Worm (Caenorhabditis elegans) whole organism, late embryonic: ENCODE data around the gene F20B10.3.

Experiments used
- C08G9.2 ChIP-seq: sonication (generic microtip); optimal IDR thresholded peaks from 2 replicates; lab custom pipeline; 2016; ENCODE audit warnings: mild to moderate bottlenecking, missing genetic modification characterization, moderate library complexity, missing compliant biosample characterization
- T23F11.4 ChIP-seq: fragments of 200-800 bp; sonication (Bioruptor generic); optimal IDR thresholded peaks from 2 replicates; lab custom pipeline; 2018; ENCODE audit warnings: mild to moderate bottlenecking, missing genetic modification characterization, missing compliant biosample characterization
- Y22D7AL.16 ChIP-seq: sonication (generic microtip); optimal IDR thresholded peaks from 2 replicates; lab custom pipeline; 2016; ENCODE audit warnings: missing genetic modification characterization, missing compliant biosample characterization
- ceh-18 ChIP-seq: sonication (generic microtip); optimal IDR thresholded peaks from 2 replicates; lab custom pipeline; 2016; ENCODE audit warnings: missing genetic modification characterization, missing compliant biosample characterization
- ceh-2 ChIP-seq: sonication (generic microtip); optimal IDR thresholded peaks from 2 replicates; lab custom pipeline; 2016; ENCODE audit warnings: missing genotype, missing genetic modification characterization, missing compliant biosample characterization
- ceh-22 ChIP-seq: sonication (generic microtip); optimal IDR thresholded peaks from 2 replicates; lab custom pipeline; 2017; ENCODE audit warnings: missing biosample characterization, missing genetic modification characterization
- ceh-31 ChIP-seq: sonication (generic microtip); optimal IDR thresholded peaks from 2 replicates; lab custom pipeline; 2016; ENCODE audit warnings: missing genetic modification characterization, missing compliant biosample characterization
- ceh-34 ChIP-seq: sonication (generic microtip); optimal IDR thresholded peaks from 2 replicates; lab custom pipeline; 2016; ENCODE audit warnings: mild to moderate bottlenecking, missing genetic modification characterization, missing compliant biosample characterization
- ceh-45 ChIP-seq: fragments of 200-800 bp; sonication (Bioruptor generic); IDR thresholded peaks from 2 replicates; pipeline ENCODE4 v1.3.6; 2022; ENCODE audit warnings: missing genetic modification reagents, missing genetic modification characterization, missing compliant biosample characterization
- ceh-48 ChIP-seq: sonication (generic microtip); optimal IDR thresholded peaks from 2 replicates; lab custom pipeline; 2016; ENCODE audit warnings: missing genetic modification characterization, inconsistent platforms, missing compliant biosample characterization
- ceh-6 ChIP-seq: fragments of 200-800 bp; sonication (Bioruptor generic); optimal IDR thresholded peaks from 2 replicates; lab custom pipeline; 2018; ENCODE audit warnings: mild to moderate bottlenecking, missing genetic modification characterization, missing compliant biosample characterization
- ceh-9 ChIP-seq: sonication (generic microtip); optimal IDR thresholded peaks from 2 replicates; lab custom pipeline; 2016; ENCODE audit warnings: mild to moderate bottlenecking, missing genetic modification characterization, inconsistent platforms, missing compliant biosample characterization
- dve-1 ChIP-seq: sonication (generic microtip); optimal IDR thresholded peaks from 2 replicates; lab custom pipeline; 2017; ENCODE audit warnings: antibody characterized with exemption, mild to moderate bottlenecking, missing genetic modification characterization, missing compliant biosample characterization
- elt-2 ChIP-seq: sonication (generic microtip); optimal IDR thresholded peaks from 2 replicates; lab custom pipeline; 2016; ENCODE audit warnings: missing genetic modification reagents, missing genetic modification characterization, missing compliant biosample characterization
- elt-4 ChIP-seq: sonication (generic microtip); optimal IDR thresholded peaks from 2 replicates; lab custom pipeline; 2016; ENCODE audit warnings: missing genetic modification characterization, missing compliant biosample characterization
- ets-4 ChIP-seq: sonication (generic microtip); optimal IDR thresholded peaks from 2 replicates; lab custom pipeline; 2016; ENCODE audit warnings: missing genetic modification characterization, missing compliant biosample characterization
- fkh-6 ChIP-seq: sonication (generic microtip); optimal IDR thresholded peaks from 2 replicates; lab custom pipeline; 2016; ENCODE audit warnings: missing genetic modification characterization, missing compliant biosample characterization
- hlh-13 ChIP-seq: fragments of 200-800 bp; sonication (Bioruptor generic); optimal IDR thresholded peaks from 2 replicates; lab custom pipeline; 2018; ENCODE audit warnings: mild to moderate bottlenecking, missing genetic modification characterization, missing compliant biosample characterization
- hlh-30 ChIP-seq: sonication (generic microtip); optimal IDR thresholded peaks from 2 replicates; lab custom pipeline; 2017; ENCODE audit warnings: antibody characterized with exemption, missing genetic modification characterization, missing compliant biosample characterization; ENCODE audit not compliant: insufficient read depth
- mec-3 ChIP-seq: sonication (generic microtip); optimal IDR thresholded peaks from 2 replicates; lab custom pipeline; 2016; ENCODE audit warnings: borderline replicate concordance, missing genetic modification characterization, missing compliant biosample characterization
- nfya-1 ChIP-seq: sonication (generic microtip); optimal IDR thresholded peaks from 2 replicates; lab custom pipeline; 2017; ENCODE audit warnings: missing genetic modification characterization, mild to moderate bottlenecking, missing compliant biosample characterization, antibody characterized with exemption, moderate library complexity
- nhr-232 ChIP-seq: sonication (generic microtip); optimal IDR thresholded peaks from 2 replicates; lab custom pipeline; 2016; ENCODE audit warnings: missing genetic modification characterization, missing compliant biosample characterization
- npax-4 ChIP-seq: sonication (generic microtip); optimal IDR thresholded peaks from 2 replicates; lab custom pipeline; 2016; ENCODE audit warnings: missing genetic modification characterization, missing compliant biosample characterization
- pag-3 ChIP-seq: sonication (generic microtip); optimal IDR thresholded peaks from 2 replicates; lab custom pipeline; 2016; ENCODE audit warnings: missing compliant biosample characterization, missing genetic modification characterization, borderline replicate concordance
- pha-2 ChIP-seq: sonication (generic microtip); optimal IDR thresholded peaks from 2 replicates; lab custom pipeline; 2017; ENCODE audit warnings: mild to moderate bottlenecking, missing genetic modification characterization, missing compliant biosample characterization
- pha-4 ChIP-seq: fragments of 150-350 bp; optimal IDR thresholded peaks from 2 replicates; lab custom pipeline; 2018; ENCODE audit warnings: missing biosample characterization, missing genetic modification reagents, missing genetic modification characterization
- sox-2 ChIP-seq: fragments of 200-800 bp; sonication (Bioruptor generic); IDR thresholded peaks from 2 replicates; pipeline ENCODE4 v1.3.6; 2022; ENCODE audit warnings: missing genetic modification reagents, missing genetic modification characterization, missing compliant biosample characterization
- sox-4 ChIP-seq: sonication (generic microtip); optimal IDR thresholded peaks from 2 replicates; lab custom pipeline; 2017; ENCODE audit warnings: mild to moderate bottlenecking, missing genetic modification characterization, inconsistent platforms, missing compliant biosample characterization
- syd-9 ChIP-seq: sonication (generic microtip); optimal IDR thresholded peaks from 2 replicates; lab custom pipeline; 2016; ENCODE audit warnings: mild to moderate bottlenecking, missing genetic modification characterization, moderate library complexity, missing compliant biosample characterization
- tbx-2 ChIP-seq: sonication (generic microtip); optimal IDR thresholded peaks from 2 replicates; lab custom pipeline; 2016; ENCODE audit warnings: missing genetic modification characterization, missing compliant biosample characterization
- unc-3 ChIP-seq, 2 experiments: fragments of 200-800 bp in 1 of 2; sonication (Bioruptor generic) in 1 of 2; sonication (generic microtip) in 1 of 2; conservative IDR thresholded peaks in 1 of 2; optimal IDR thresholded peaks in 1 of 2; 2 replicates each; pipeline versions ENCODE4 v1.3.6 to Lab custom; 2016 to 2022; ENCODE audit warnings: missing compliant biosample characterization in 2 of 2, missing genetic modification characterization in 2 of 2, missing genetic modification reagents in 1 of 2
- zip-5 ChIP-seq: sonication (generic microtip); optimal IDR thresholded peaks from 2 replicates; lab custom pipeline; 2016; ENCODE audit warnings: missing genetic modification characterization, missing compliant biosample characterization

F20B10.3 gene

ce11 chrIV:12202949-12203348, 34.9 kb downstream of the F20B10.3 start, which contains the start of gene F35G2.1:
Gene F35G2.1 (plus strand): TSS chrIV:12203249.
- TF ChIP-seq npax-4 (tag; lab: Kevin White, UChicago) = no peak
- no peak for TF ChIP-seq syd-9
- no peak for TF ChIP-seq mec-3 (tag; lab: Kevin White, UChicago)
- TF ChIP-seq Y22D7AL.16 (tag; lab: Kevin White, UChicago) = no peak
- TF ChIP-seq C08G9.2 (tag; lab: Kevin White, UChicago) = no peak
- no peak for TF ChIP-seq hlh-30 (tag; lab: Kevin White, UChicago)
- no peak for TF ChIP-seq ceh-22 (tag; lab: Kevin White, UChicago)
- no peak for TF ChIP-seq sox-2
- TF ChIP-seq ceh-31 (tag; lab: Kevin White, UChicago) = no peak
- no peak for TF ChIP-seq zip-5 (tag; lab: Kevin White, UChicago)
- no peak for TF ChIP-seq T23F11.4 (GFP tag; lab: Kevin White, UChicago)

ce11 chrIV:12203968-12204367, 35.9 kb downstream of the F20B10.3 start:
- TF ChIP-seq pag-3 (tag; lab: Kevin White, UChicago) (no peak), tbx-2 (tag; lab: Kevin White, UChicago) (no peak), sox-4 (no peak), ceh-18 (tag; lab: Kevin White, UChicago) (no peak), pha-4 (tag; lab: Kevin White, UChicago) (no peak), nfya-1 (tag; lab: Kevin White, UChicago) (no peak), dve-1 (tag; lab: Kevin White, UChicago) (no peak), hlh-30 (tag; lab: Kevin White, UChicago) (no peak), unc-3 (GFP tag; conservative IDR thresholded peaks at IDR 0.05; lab: Robert Waterston, UW) (no peak), unc-3 (tag; optimal IDR thresholded peaks at IDR 0.05; lab: Kevin White, UChicago) (no peak), ets-4 (no peak)
- TF ChIP-seq, all 69 proteins: peak for 0

- TF ChIP-seq ceh-2 (tag; lab: Kevin White, UChicago) (no peak), pha-2 (tag; lab: Kevin White, UChicago) (no peak), nhr-232 (tag; lab: Kevin White, UChicago) (no peak), T23F11.4 (GFP tag; lab: Kevin White, UChicago) (no peak), ceh-34 (tag; lab: Kevin White, UChicago) (no peak), unc-3 (GFP tag; conservative IDR thresholded peaks at IDR 0.05; lab: Robert Waterston, UW) (no peak), unc-3 (tag; optimal IDR thresholded peaks at IDR 0.05; lab: Kevin White, UChicago) (no peak), elt-2 (tag; lab: Kevin White, UChicago) (no peak), ceh-9 (no peak), fkh-6 (tag; lab: Kevin White, UChicago) (no peak), ceh-45 (GFP tag; lab: Robert Waterston, UW) (no peak), ceh-48 (tag; lab: Kevin White, UChicago) (no peak), ceh-18 (tag; lab: Kevin White, UChicago) (no peak), ceh-6 (GFP tag; lab: Kevin White, UChicago) (no peak), Y22D7AL.16 (tag; lab: Kevin White, UChicago) (no peak)
Observed at ce11 chrIV:12207454-12207853, 39.4 kb downstream of the F20B10.3 start.

ce11 chrIV:12207873-12208272, 39.8 kb downstream of the F20B10.3 start:
- no peak for TF ChIP-seq elt-4 (tag; lab: Kevin White, UChicago)
- no peak for TF ChIP-seq T23F11.4 (GFP tag; lab: Kevin White, UChicago)
- no peak for TF ChIP-seq ceh-6 (GFP tag; lab: Kevin White, UChicago)
- TF ChIP-seq hlh-13 (GFP tag; lab: Kevin White, UChicago) = no peak
